Worm (Caenorhabditis elegans) whole organism, mixed stage, embryonic: ENCODE data around the gene cat-1.
A peak's percentile ranks its signal among the peaks of the same experiment; 100 is the strongest.

ENCODE experiments used
- M03D4.4 ChIP-seq: sonication (generic microtip); optimal IDR thresholded peaks from 2 replicates; lab custom pipeline; 2017; ENCODE audit warnings: mild to moderate bottlenecking, missing genetic modification characterization, missing compliant biosample characterization
- bed-3 ChIP-seq: fragments of 200-800 bp; sonication (Bioruptor generic); optimal IDR thresholded peaks from 3 replicates; lab custom pipeline; 2018; ENCODE audit warnings: mild to moderate bottlenecking, missing genetic modification characterization, moderate library complexity, missing compliant biosample characterization
- blmp-1 ChIP-seq: fragments of 150-350 bp; optimal IDR thresholded peaks from 2 replicates; lab custom pipeline; 2014; ENCODE audit warnings: missing biosample characterization, missing genetic modification characterization
- ceh-39 ChIP-seq: fragments of 150-350 bp; optimal IDR thresholded peaks from 2 replicates; lab custom pipeline; 2014; ENCODE audit warnings: missing biosample characterization, missing genetic modification characterization
- ceh-43 ChIP-seq: fragments of 200-800 bp; sonication (Bioruptor generic); optimal IDR thresholded peaks from 2 replicates; lab custom pipeline; 2018; ENCODE audit warnings: mild to moderate bottlenecking, missing genetic modification characterization, moderate library complexity, missing compliant biosample characterization
- ceh-83 ChIP-seq: fragments of 200-800 bp; sonication (Bioruptor generic); optimal IDR thresholded peaks from 2 replicates; lab custom pipeline; 2018; ENCODE audit warnings: mild to moderate bottlenecking, missing genetic modification characterization, missing compliant biosample characterization
- ces-1 ChIP-seq: fragments of 150-350 bp; optimal IDR thresholded peaks from 2 replicates; lab custom pipeline; 2014; ENCODE audit warnings: missing biosample characterization, missing genetic modification reagents, missing genetic modification characterization
- cnd-1 ChIP-seq: fragments of 200-800 bp; sonication (Bioruptor generic); optimal IDR thresholded peaks from 2 replicates; lab custom pipeline; 2018; ENCODE audit warnings: mild to moderate bottlenecking, missing genetic modification characterization, missing compliant biosample characterization
- drap-1 ChIP-seq: fragments of 200-800 bp; sonication (Bioruptor generic); optimal IDR thresholded peaks from 3 replicates; lab custom pipeline; 2018; ENCODE audit warnings: mild to moderate bottlenecking, missing genetic modification characterization, missing compliant biosample characterization
- elt-1 ChIP-seq: sonication (generic microtip); optimal IDR thresholded peaks from 2 replicates; lab custom pipeline; 2017; ENCODE audit warnings: missing genetic modification characterization, mild to moderate bottlenecking, missing compliant biosample characterization, antibody characterized with exemption, moderate library complexity, borderline replicate concordance; ENCODE audit not compliant: insufficient read depth
- elt-3 ChIP-seq: fragments of 150-350 bp; optimal IDR thresholded peaks from 2 replicates; lab custom pipeline; 2014; ENCODE audit warnings: missing biosample characterization, missing genetic modification characterization
- flh-1 ChIP-seq: fragments of 200-800 bp; sonication (Bioruptor generic); optimal IDR thresholded peaks from 2 replicates; lab custom pipeline; 2018; ENCODE audit warnings: mild to moderate bottlenecking, missing genetic modification characterization, moderate library complexity, missing compliant biosample characterization
- ham-2 ChIP-seq: fragments of 200-800 bp; sonication (Bioruptor generic); optimal IDR thresholded peaks from 2 replicates; lab custom pipeline; 2018; ENCODE audit warnings: mild to moderate bottlenecking, missing genetic modification characterization, missing compliant biosample characterization
- hlh-1 ChIP-seq: fragments of 150-350 bp; optimal IDR thresholded peaks from 2 replicates; lab custom pipeline; 2014; ENCODE audit warnings: missing biosample characterization, missing genetic modification reagents, missing genetic modification characterization
- lin-13 ChIP-seq: fragments of 150-350 bp; optimal IDR thresholded peaks from 2 replicates; lab custom pipeline; 2014; ENCODE audit warnings: missing biosample characterization, missing genetic modification characterization
- lin-32 ChIP-seq: fragments of 200-800 bp; sonication (Bioruptor generic); optimal IDR thresholded peaks from 2 replicates; lab custom pipeline; 2018; ENCODE audit warnings: mild to moderate bottlenecking, missing genetic modification characterization, missing compliant biosample characterization
- lsy-2 ChIP-seq: fragments of 150-350 bp; optimal IDR thresholded peaks from 2 replicates; lab custom pipeline; 2014; ENCODE audit warnings: missing biosample characterization, missing genetic modification characterization
- mab-5 ChIP-seq: fragments of 150-350 bp; optimal IDR thresholded peaks from 2 replicates; lab custom pipeline; 2014; ENCODE audit warnings: missing biosample characterization, missing genetic modification characterization
- mep-1 ChIP-seq: fragments of 150-350 bp; optimal IDR thresholded peaks from 2 replicates; lab custom pipeline; 2017; ENCODE audit warnings: missing biosample characterization, missing genetic modification reagents, missing genetic modification characterization, inconsistent platforms
- mls-2 ChIP-seq: sonication (generic microtip); optimal IDR thresholded peaks from 2 replicates; lab custom pipeline; 2016; ENCODE audit warnings: mild to moderate bottlenecking, missing genetic modification characterization, moderate library complexity, missing compliant biosample characterization
- nhr-12 ChIP-seq: fragments of 150-350 bp; optimal IDR thresholded peaks from 2 replicates; lab custom pipeline; 2014; ENCODE audit warnings: missing biosample characterization, missing genetic modification characterization
- nhr-2 ChIP-seq: fragments of 150-350 bp; optimal IDR thresholded peaks from 2 replicates; lab custom pipeline; 2014; ENCODE audit warnings: missing biosample characterization, missing genetic modification characterization
- nhr-237 ChIP-seq: fragments of 150-350 bp; optimal IDR thresholded peaks from 2 replicates; lab custom pipeline; 2014; ENCODE audit warnings: missing biosample characterization, missing genetic modification characterization
- nhr-28 ChIP-seq: fragments of 150-350 bp; optimal IDR thresholded peaks from 2 replicates; lab custom pipeline; 2014; ENCODE audit warnings: missing biosample characterization, missing genetic modification characterization
- nhr-76 ChIP-seq: sonication (generic microtip); optimal IDR thresholded peaks from 2 replicates; lab custom pipeline; 2017; ENCODE audit warnings: missing biosample characterization, missing genetic modification characterization
- pha-4 ChIP-seq: fragments of 150-350 bp; optimal IDR thresholded peaks from 2 replicates; lab custom pipeline; 2018; ENCODE audit warnings: missing biosample characterization, missing genetic modification reagents, missing genetic modification characterization
- sem-2 ChIP-seq: fragments of 200-800 bp; sonication (Bioruptor generic); optimal IDR thresholded peaks from 2 replicates; lab custom pipeline; 2018; ENCODE audit warnings: mild to moderate bottlenecking, missing genetic modification characterization, missing compliant biosample characterization
- snpc-4 ChIP-seq: fragments of 150-350 bp; optimal IDR thresholded peaks from 2 replicates; lab custom pipeline; 2014; ENCODE audit warnings: missing biosample characterization, missing genetic modification characterization
- sptf-1 ChIP-seq: sonication (generic microtip); optimal IDR thresholded peaks from 2 replicates; lab custom pipeline; 2017; ENCODE audit warnings: mild to moderate bottlenecking, missing genetic modification characterization, moderate library complexity, missing compliant biosample characterization
- tbx-8 ChIP-seq: fragments of 200-800 bp; sonication (Bioruptor generic); optimal IDR thresholded peaks from 2 replicates; lab custom pipeline; 2018; ENCODE audit warnings: mild to moderate bottlenecking, missing genetic modification characterization, moderate library complexity, missing compliant biosample characterization
- unc-120 ChIP-seq: sonication (generic microtip); optimal IDR thresholded peaks from 2 replicates; lab custom pipeline; 2017; ENCODE audit warnings: missing genetic modification characterization, missing compliant biosample characterization; ENCODE audit not compliant: poor library complexity, severe bottlenecking
- unc-39 ChIP-seq: fragments of 150-350 bp; optimal IDR thresholded peaks from 2 replicates; lab custom pipeline; 2014; ENCODE audit warnings: missing biosample characterization, missing genetic modification characterization
- unc-62 ChIP-seq: fragments of 150-350 bp; optimal IDR thresholded peaks from 2 replicates; lab custom pipeline; 2014; ENCODE audit warnings: missing biosample characterization, missing genetic modification reagents, missing genetic modification characterization
- zip-8 ChIP-seq: fragments of 150-350 bp; optimal IDR thresholded peaks from 2 replicates; lab custom pipeline; 2014; ENCODE audit warnings: missing biosample characterization, missing genetic modification characterization
- ztf-11 ChIP-seq: fragments of 150-350 bp; optimal IDR thresholded peaks from 2 replicates; lab custom pipeline; 2014; ENCODE audit warnings: missing biosample characterization, missing genetic modification characterization

The cat-1 gene

DNA sequence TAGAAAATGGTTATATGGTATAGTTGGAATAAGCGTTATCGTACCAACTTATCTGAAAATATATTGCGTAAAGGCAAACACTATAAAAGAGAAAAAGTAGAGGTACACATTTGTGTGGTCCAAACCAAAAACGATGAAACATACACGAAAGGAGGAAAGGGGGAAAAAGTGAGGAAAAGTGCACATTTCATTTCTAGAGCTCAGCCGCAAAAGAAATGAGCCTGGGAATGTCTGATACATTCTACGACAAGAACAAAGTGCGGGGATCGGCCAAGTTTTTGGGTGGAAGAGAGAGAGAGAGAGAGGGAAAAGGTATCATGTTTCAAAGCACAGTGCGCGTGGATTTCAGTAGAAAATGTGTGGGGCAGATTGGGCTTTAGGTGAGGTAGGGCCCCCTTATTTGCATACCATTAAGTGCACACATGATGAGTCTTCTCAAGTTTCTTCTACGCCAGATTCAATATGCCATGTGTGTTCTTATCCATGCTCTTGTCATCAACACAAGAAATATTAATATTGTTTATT is 23.3 kb upstream of the cat-1 start, which contains the start of gene rgs-6:
Gene rgs-6 (minus strand): TSS at position 51 of the 525 bp plus-strand sequence.
- TF ChIP-seq nhr-2 (tag; lab: Kevin White, UChicago) (no peak), bed-3 (GFP tag; lab: Kevin White, UChicago) (no peak), ceh-83 (GFP tag; lab: Kevin White, UChicago) (no peak), mab-5 (no peak), flh-1 (no peak)
- TF ChIP-seq, all 35 proteins: peak for 0

DNA sequence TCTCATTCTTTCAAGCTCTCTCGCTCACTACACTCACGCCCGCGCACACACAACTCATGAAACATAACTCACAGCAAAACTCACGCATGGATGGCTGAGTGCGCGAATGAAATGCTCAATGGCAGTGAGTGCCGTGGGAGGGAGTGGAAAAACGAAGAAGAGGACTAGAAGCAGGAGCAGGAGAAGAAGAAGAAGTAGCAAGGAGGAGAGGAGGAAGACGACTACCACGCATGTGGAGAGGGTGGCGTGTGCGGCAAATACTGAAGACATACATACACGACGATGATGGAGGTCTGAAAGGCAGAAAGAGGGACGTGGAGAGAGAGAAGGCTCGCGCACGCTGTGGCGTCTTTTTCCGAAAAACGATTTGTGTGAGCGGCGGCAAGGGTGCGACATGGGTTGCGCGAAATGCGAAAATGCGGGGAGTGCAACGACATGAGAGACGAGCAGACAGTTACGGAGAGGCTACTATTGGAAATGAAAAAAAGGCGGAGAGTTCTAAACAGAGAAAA is 18.5 kb upstream of the cat-1 start:
- TF ChIP-seq lsy-2 (no peak), mep-1 (tag; lab: Kevin White, UChicago) (peak; percentile 19), lin-32 (GFP tag; lab: Kevin White, UChicago) (no peak), elt-1 (tag; lab: Kevin White, UChicago) (no peak), hlh-1 (no peak), unc-62 (GFP tag; lab: Kevin White, UChicago) (peak; percentile 6), ceh-83 (GFP tag; lab: Kevin White, UChicago) (peak; percentile 65), unc-120 (no peak), nhr-12 (tag; lab: Kevin White, UChicago) (no peak), ztf-11 (tag; lab: Kevin White, UChicago) (no peak), nhr-2 (tag; lab: Kevin White, UChicago) (no peak), bed-3 (GFP tag; lab: Kevin White, UChicago) (no peak), unc-39 (no peak), lin-13 (peak; percentile 24), ces-1 (GFP tag; lab: Kevin White, UChicago) (peak; percentile 62), mab-5 (no peak), zip-8 (tag; lab: Kevin White, UChicago) (no peak), ceh-43 (GFP tag; lab: Kevin White, UChicago) (peak; percentile 16), mls-2 (tag; lab: Kevin White, UChicago) (peak; percentile 74), cnd-1 (tag; lab: Kevin White, UChicago) (no peak), nhr-237 (tag; lab: Kevin White, UChicago) (no peak), pha-4 (tag; lab: Kevin White, UChicago) (no peak), sem-2 (GFP tag; lab: Kevin White, UChicago) (no peak), ham-2 (GFP tag; lab: Kevin White, UChicago) (no peak), nhr-76 (tag; lab: Kevin White, UChicago) (no peak), drap-1 (GFP tag; lab: Kevin White, UChicago) (peak; percentile 19), blmp-1 (no peak), nhr-28 (no peak), elt-3 (no peak), snpc-4 (tag; lab: Kevin White, UChicago) (no peak), flh-1 (no peak), ceh-39 (tag; lab: Kevin White, UChicago) (no peak), tbx-8 (no peak), M03D4.4 (tag; lab: Kevin White, UChicago) (peak; percentile 30), sptf-1 (tag; lab: Kevin White, UChicago) (peak; percentile 35)

DNA sequence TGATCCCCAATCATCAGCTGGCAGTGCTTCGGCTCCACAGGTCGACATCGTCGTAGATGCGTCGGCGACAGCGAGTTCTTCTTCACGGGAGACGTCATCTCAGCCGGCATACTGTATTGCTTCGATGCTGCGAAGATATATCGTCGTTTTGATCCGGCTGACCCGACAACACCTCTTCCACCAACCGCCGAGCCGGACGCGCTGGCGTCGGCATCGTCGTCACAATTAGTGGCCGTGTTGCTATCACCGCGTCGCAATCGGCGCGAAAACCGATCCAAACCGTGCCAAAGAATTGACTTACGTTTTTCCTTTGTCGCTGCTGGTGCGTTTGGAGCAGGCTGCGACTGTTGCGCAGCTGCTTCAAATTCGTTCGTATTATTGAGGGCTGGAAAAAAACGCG is 15.6 kb upstream of the cat-1 start:
- TF ChIP-seq tbx-8 (no peak), unc-62 (GFP tag; lab: Kevin White, UChicago) (no peak), unc-120 (no peak), mep-1 (tag; lab: Kevin White, UChicago) (no peak), lin-32 (GFP tag; lab: Kevin White, UChicago) (no peak), M03D4.4 (tag; lab: Kevin White, UChicago) (no peak), sem-2 (GFP tag; lab: Kevin White, UChicago) (no peak), flh-1 (no peak), unc-39 (no peak), nhr-237 (tag; lab: Kevin White, UChicago) (no peak), bed-3 (GFP tag; lab: Kevin White, UChicago) (no peak), nhr-28 (no peak), nhr-2 (tag; lab: Kevin White, UChicago) (no peak), cnd-1 (tag; lab: Kevin White, UChicago) (no peak)
